Fruit fly (Drosophila melanogaster) whole organism, embryonic: ENCODE measurements around the gene Dph5.

Experiments used
- B-H2 ChIP-seq: fragments of 200-800 bp; sonication (Bioruptor generic); optimal IDR thresholded peaks from 2 replicates; lab custom pipeline; 2018; ENCODE audit warnings: missing biosample characterization, mild to moderate bottlenecking, missing genetic modification characterization
- BtbVII ChIP-seq: fragments of 200-800 bp; sonication (Bioruptor generic); optimal IDR thresholded peaks from 3 replicates; lab custom pipeline; 2017; ENCODE audit warnings: missing biosample characterization, mild to moderate bottlenecking, missing genetic modification characterization
- CG11085 ChIP-seq: fragments of 200-800 bp; sonication (Bioruptor generic); IDR thresholded peaks from 2 replicates; pipeline ENCODE4 v1.3.6; 2022; ENCODE audit warnings: missing biosample characterization, missing genetic modification characterization
- CG11695 ChIP-seq: fragments of 200-800 bp; sonication (Bioruptor generic); IDR thresholded peaks from 3 replicates; pipeline ENCODE4 v1.3.6; 2022; ENCODE audit warnings: missing biosample characterization, missing genetic modification characterization
- CG13287 ChIP-seq: fragments of 200-800 bp; sonication (Bioruptor generic); IDR thresholded peaks from 2 replicates; pipeline ENCODE4 v1.3.6; 2022; ENCODE audit warnings: missing biosample characterization, missing genetic modification characterization; ENCODE audit not compliant: partially characterized antibody
- CG18599 ChIP-seq: fragments of 200-800 bp; sonication (Bioruptor generic); optimal IDR thresholded peaks from 3 replicates; lab custom pipeline; 2017; ENCODE audit warnings: missing biosample characterization, missing genetic modification characterization, mild to moderate bottlenecking, moderate library complexity, missing genetic modification reagents
- CG2202 ChIP-seq: fragments of 200-800 bp; sonication (Bioruptor generic); optimal IDR thresholded peaks from 2 replicates; lab custom pipeline; 2018; ENCODE audit warnings: missing biosample characterization, mild to moderate bottlenecking, missing genetic modification characterization
- CG31388 ChIP-seq: fragments of 200-800 bp; sonication (Bioruptor generic); optimal IDR thresholded peaks from 2 replicates; lab custom pipeline; 2016; ENCODE audit warnings: missing biosample characterization, missing genetic modification characterization
- CG32532 ChIP-seq: fragments of 200-800 bp; sonication (Bioruptor generic); IDR thresholded peaks from 2 replicates; pipeline ENCODE4 v1.3.6; 2022; ENCODE audit warnings: missing biosample characterization, missing genetic modification characterization
- CG3838 ChIP-seq: fragments of 200-800 bp; sonication (Bioruptor generic); optimal IDR thresholded peaks from 3 replicates; lab custom pipeline; 2016; ENCODE audit warnings: missing biosample characterization, missing genetic modification characterization
- CG5180 ChIP-seq: fragments of 200-800 bp; sonication (Bioruptor generic); optimal IDR thresholded peaks from 3 replicates; lab custom pipeline; 2017; ENCODE audit warnings: missing biosample characterization, missing genetic modification characterization, mild to moderate bottlenecking, moderate library complexity, missing genetic modification reagents
- CG6272 ChIP-seq: fragments of 200-800 bp; sonication (Bioruptor generic); IDR thresholded peaks from 2 replicates; pipeline ENCODE4 v1.3.6; 2022; ENCODE audit warnings: missing biosample characterization, missing genetic modification characterization
- CG6683 ChIP-seq: fragments of 200-800 bp; sonication (Bioruptor generic); optimal IDR thresholded peaks from 2 replicates; lab custom pipeline; 2017; ENCODE audit warnings: missing biosample characterization, mild to moderate bottlenecking, missing genetic modification characterization, missing genetic modification reagents
- CG6791 ChIP-seq: fragments of 200-800 bp; sonication (Bioruptor generic); IDR thresholded peaks from 3 replicates; pipeline ENCODE4 v1.3.6; 2022; ENCODE audit warnings: missing biosample characterization, missing genetic modification characterization; ENCODE audit not compliant: partially characterized antibody
- CG7271 ChIP-seq: fragments of 200-800 bp; sonication (Bioruptor generic); optimal IDR thresholded peaks from 2 replicates; lab custom pipeline; 2018; ENCODE audit warnings: missing biosample characterization, mild to moderate bottlenecking, missing genetic modification characterization, moderate library complexity
- CG7357 ChIP-seq: fragments of 200-800 bp; sonication (Bioruptor generic); IDR thresholded peaks from 3 replicates; pipeline ENCODE4 v1.3.6; 2022; ENCODE audit warnings: missing biosample characterization, missing genetic modification characterization
- CTCF ChIP-seq: fragments of 200-800 bp; sonication (Bioruptor generic); optimal IDR thresholded peaks from 2 replicates; lab custom pipeline; 2017; ENCODE audit warnings: missing biosample characterization, mild to moderate bottlenecking, missing genetic modification characterization, moderate library complexity
- CrebB ChIP-seq: fragments of 200-800 bp; sonication (Bioruptor generic); optimal IDR thresholded peaks from 3 replicates; lab custom pipeline; 2018; ENCODE audit warnings: missing biosample characterization, mild to moderate bottlenecking, missing genetic modification characterization
- Drgx ChIP-seq: fragments of 200-800 bp; sonication (Bioruptor generic); IDR thresholded peaks from 2 replicates; pipeline ENCODE4 v1.3.6; 2022; ENCODE audit warnings: missing biosample characterization, missing genetic modification characterization
- Eip74EF ChIP-seq, 2 experiments: fragments of 200-800 bp in 1 of 2; fragments of >200 bp in 1 of 2; sonication (Bioruptor generic) in 1 of 2; optimal IDR thresholded peaks; 2 replicates each; lab custom pipeline; 2017 to 2019; ENCODE audit warnings: missing biosample characterization in 2 of 2, missing genetic modification characterization in 2 of 2, mild to moderate bottlenecking in 1 of 2, moderate library complexity in 1 of 2
- Fer2 ChIP-seq: fragments of 200-800 bp; sonication (Bioruptor generic); optimal IDR thresholded peaks from 2 replicates; lab custom pipeline; 2018; ENCODE audit warnings: missing biosample characterization, mild to moderate bottlenecking, missing genetic modification characterization, moderate library complexity
- Ravus ChIP-seq: fragments of 200-800 bp; sonication (Bioruptor generic); IDR thresholded peaks from 2 replicates; pipeline ENCODE4 v1.3.6; 2022; ENCODE audit warnings: missing biosample characterization, missing genetic modification characterization
- Sry-δ ChIP-seq: fragments of 200-800 bp; sonication (Bioruptor generic); optimal IDR thresholded peaks from 2 replicates; lab custom pipeline; 2016; ENCODE audit warnings: missing biosample characterization, missing genetic modification characterization
- Trl ChIP-seq, 3 experiments: fragments of >200 bp in 2 of 3; fragments of 200-800 bp in 1 of 3; sonication (Bioruptor generic) in 1 of 3; optimal IDR thresholded peaks; 2 replicates in 1 of 3; 3 replicates in 2 of 3; lab custom pipeline; 2016 to 2017; ENCODE audit warnings: missing biosample characterization in 1 of 3, missing genetic modification characterization in 1 of 3
- ato ChIP-seq: fragments of 200-800 bp; sonication (Bioruptor generic); IDR thresholded peaks from 2 replicates; pipeline ENCODE4 v1.3.6; 2022; ENCODE audit warnings: missing biosample characterization, missing genetic modification characterization; ENCODE audit not compliant: partially characterized antibody
- bcd ChIP-seq: fragments of 200-800 bp; sonication (Bioruptor generic); optimal IDR thresholded peaks from 2 replicates; lab custom pipeline; 2017; ENCODE audit warnings: missing biosample characterization, mild to moderate bottlenecking, missing genetic modification characterization
- cas ChIP-seq: fragments of 200-800 bp; sonication (Bioruptor generic); IDR thresholded peaks from 2 replicates; pipeline ENCODE4 v1.3.6; 2022; ENCODE audit warnings: missing biosample characterization, missing genetic modification characterization
- chif ChIP-seq, 2 experiments: fragments of 200-800 bp; sonication (Bioruptor generic); optimal IDR thresholded peaks; 3 replicates each; lab custom pipeline; 2016; ENCODE audit warnings: missing biosample characterization in 2 of 2, missing genetic modification characterization in 2 of 2
- corto ChIP-seq: fragments of 200-800 bp; sonication (Bioruptor generic); optimal IDR thresholded peaks from 2 replicates; lab custom pipeline; 2016; ENCODE audit warnings: missing biosample characterization, mild to moderate bottlenecking, missing genetic modification characterization, moderate library complexity
- dimm ChIP-seq: fragments of 200-800 bp; sonication (Bioruptor generic); IDR thresholded peaks from 2 replicates; pipeline ENCODE4 v1.3.6; 2022; ENCODE audit warnings: missing biosample characterization, missing genetic modification characterization
- disco-r ChIP-seq: fragments of 200-800 bp; sonication (Bioruptor generic); optimal IDR thresholded peaks from 2 replicates; lab custom pipeline; 2016; ENCODE audit warnings: missing biosample characterization, missing genetic modification characterization
- gem ChIP-seq: fragments of 200-800 bp; sonication (Bioruptor generic); optimal IDR thresholded peaks from 2 replicates; lab custom pipeline; 2019; ENCODE audit warnings: missing biosample characterization, mild to moderate bottlenecking, missing genetic modification characterization, moderate library complexity
- gsb ChIP-seq: fragments of 200-800 bp; sonication (Bioruptor generic); IDR thresholded peaks from 2 replicates; pipeline ENCODE4 v1.3.6; 2022; ENCODE audit warnings: missing biosample characterization, missing genetic modification characterization
- gsb-n ChIP-seq: fragments of 200-800 bp; sonication (Bioruptor generic); optimal IDR thresholded peaks from 3 replicates; lab custom pipeline; 2018; ENCODE audit warnings: missing biosample characterization, mild to moderate bottlenecking, missing genetic modification characterization
- gt ChIP-seq: fragments of 200-800 bp; sonication (Bioruptor generic); IDR thresholded peaks from 2 replicates; pipeline ENCODE4 v1.3.6; 2022; ENCODE audit warnings: missing biosample characterization, missing genetic modification characterization
- ham ChIP-seq: fragments of 200-800 bp; sonication (Bioruptor generic); IDR thresholded peaks from 2 replicates; pipeline ENCODE4 v1.3.6; 2022; ENCODE audit warnings: missing biosample characterization, missing genetic modification characterization
- hb ChIP-seq: fragments of 200-800 bp; sonication (Bioruptor generic); IDR thresholded peaks from 3 replicates; pipeline ENCODE4 v1.3.6; 2022; ENCODE audit warnings: missing biosample characterization, missing genetic modification characterization; ENCODE audit not compliant: partially characterized antibody
- kah ChIP-seq: fragments of 200-800 bp; sonication (Bioruptor generic); optimal IDR thresholded peaks from 2 replicates; lab custom pipeline; 2018; ENCODE audit warnings: missing biosample characterization, mild to moderate bottlenecking, missing genetic modification characterization
- kni ChIP-seq: fragments of 200-800 bp; sonication (Bioruptor generic); optimal IDR thresholded peaks from 3 replicates; lab custom pipeline; 2017; ENCODE audit warnings: mild to moderate bottlenecking, missing biosample characterization, missing genetic modification reagents, missing genetic modification characterization
- lola ChIP-seq, 3 experiments: fragments of >200 bp in 2 of 3; fragments of 200-800 bp in 1 of 3; sonication (Bioruptor generic) in 1 of 3; optimal IDR thresholded peaks; 2 replicates each; lab custom pipeline; 2017 to 2019; ENCODE audit warnings: missing biosample characterization in 3 of 3, missing genetic modification characterization in 3 of 3, mild to moderate bottlenecking in 1 of 3, moderate library complexity in 1 of 3
- onecut ChIP-seq: fragments of 200-800 bp; sonication (Bioruptor generic); IDR thresholded peaks from 2 replicates; pipeline ENCODE4 v1.3.6; 2022; ENCODE audit warnings: missing biosample characterization, missing genetic modification characterization
- stc ChIP-seq: fragments of 200-800 bp; sonication (Bioruptor generic); IDR thresholded peaks from 2 replicates; pipeline ENCODE4 v1.3.6; 2022; ENCODE audit warnings: missing biosample characterization, missing genetic modification characterization
- wor ChIP-seq: fragments of 200-800 bp; sonication (Bioruptor generic); IDR thresholded peaks from 2 replicates; pipeline ENCODE4 v1.3.6; 2022; ENCODE audit warnings: missing biosample characterization, missing genetic modification characterization
- z ChIP-seq: fragments of 200-800 bp; sonication (Bioruptor generic); IDR thresholded peaks from 3 replicates; pipeline ENCODE4 v1.3.6; 2022; ENCODE audit warnings: missing biosample characterization, missing genetic modification characterization
- zfh1 ChIP-seq: fragments of 200-800 bp; sonication (Bioruptor generic); IDR thresholded peaks from 3 replicates; pipeline ENCODE4 v1.3.6; 2022; ENCODE audit warnings: missing biosample characterization, missing genetic modification characterization

The Dph5 gene

DNA sequence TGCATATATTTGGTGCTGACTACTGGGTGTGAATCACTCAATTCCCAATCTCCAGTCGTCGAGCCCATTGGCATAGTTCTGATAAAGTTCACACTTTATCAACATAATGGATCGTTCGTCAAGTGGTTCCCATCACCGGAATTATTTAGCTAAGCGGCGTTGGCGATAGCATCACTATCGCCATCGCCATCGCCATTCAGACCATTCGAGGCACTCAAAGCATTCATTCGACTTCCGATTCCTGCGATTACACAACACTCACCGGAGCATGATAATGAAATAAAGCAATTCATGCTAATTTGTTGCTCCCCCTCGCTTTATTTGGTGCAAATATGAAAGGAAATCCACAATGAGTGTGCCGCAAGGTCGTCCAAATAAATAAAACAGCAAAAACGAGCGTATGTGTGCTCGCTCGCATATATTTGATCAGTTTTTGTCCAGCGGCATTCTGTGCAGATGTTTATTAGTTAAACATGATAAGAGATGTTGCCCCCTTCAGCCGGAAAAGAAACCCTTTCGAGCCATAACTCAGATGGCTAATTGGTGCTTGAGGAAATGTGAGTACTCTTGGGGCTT, 12.4 kb upstream of the Dph5 start (continued):
- TF ChIP-seq Ravus (GFP tag; lab: Robert Waterston, UW): no peak

DNA sequence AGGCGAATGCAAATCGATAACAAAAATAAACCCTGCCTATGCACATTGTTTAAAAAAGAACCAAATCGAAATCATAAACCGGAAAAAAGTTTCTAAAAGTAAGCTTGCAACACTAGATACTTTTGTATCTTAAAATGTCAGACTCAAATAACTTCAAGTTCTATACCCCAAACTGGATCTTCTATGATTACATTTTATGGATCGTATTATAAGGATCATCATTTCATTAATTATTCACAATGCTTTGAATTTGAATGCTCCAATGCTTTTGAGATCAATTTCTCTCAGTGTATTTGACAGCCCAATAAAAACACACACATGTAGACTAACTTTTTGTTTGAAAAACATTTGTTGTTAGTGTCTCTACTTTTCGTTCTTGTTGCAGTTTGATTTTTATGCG, 11.2 kb upstream of the Dph5 start:
- TF ChIP-seq Drgx: 0 out of 2 replicates have a peak, but pooled peaks have one; percentile 59
- TF ChIP-seq gem (tag; lab: Kevin White, UChicago): peak; percentile 19
- TF ChIP-seq Sry-δ (GFP tag; lab: Kevin White, UChicago): no peak
- TF ChIP-seq, all 482 proteins: peak for 2

DNA sequence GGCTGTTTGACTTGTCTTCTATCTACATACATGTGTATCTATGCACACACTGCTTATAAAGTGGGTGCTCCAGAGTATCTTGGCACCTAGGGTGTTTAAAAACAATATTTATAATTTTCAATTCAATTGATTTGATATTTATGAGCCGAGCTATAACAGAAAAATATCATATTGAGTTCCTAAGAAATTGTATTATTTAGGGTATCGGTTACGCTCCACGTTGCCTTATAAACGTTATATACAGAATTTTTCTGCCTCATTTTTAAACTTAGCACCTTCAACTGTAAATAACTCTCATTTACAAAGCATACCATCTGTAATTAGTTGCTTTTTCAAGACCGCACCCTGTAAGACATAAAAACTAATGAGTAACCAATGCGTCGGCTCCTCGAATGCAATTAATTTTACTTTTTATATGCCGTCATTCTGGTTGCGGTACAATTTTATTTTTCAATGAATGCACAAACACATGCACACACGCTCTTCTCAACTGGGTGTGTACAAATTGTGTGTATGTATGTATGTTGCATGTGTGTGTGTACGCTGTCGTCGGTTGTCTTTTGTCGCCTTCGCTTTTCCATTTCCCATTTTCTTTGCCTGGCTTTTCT, 7.7 kb upstream of the Dph5 start:
- TF ChIP-seq kni (GFP tag; lab: Kevin White, UChicago) (peak; percentile 68), CrebB (tag; lab: Kevin White, UChicago) (no peak), CG6272 (GFP tag; lab: Robert Waterston, UW) (no peak), gt (GFP tag; lab: Robert Waterston, UW) (no peak), B-H2 (GFP tag; lab: Kevin White, UChicago) (no peak), CG32532 (GFP tag; lab: Robert Waterston, UW) (no peak), CTCF (GFP tag; lab: Kevin White, UChicago) (no peak), CG6791 (GFP tag; lab: Robert Waterston, UW) (no peak), BtbVII (GFP tag; lab: Kevin White, UChicago) (peak; percentile 3), Drgx (peak; percentile 62; the same call in 1 of the 2 replicates), wor (GFP tag; lab: Robert Waterston, UW) (peak; percentile 68), CG18599 (GFP tag; lab: Kevin White, UChicago) (peak; percentile 22), CG6683 (GFP tag; lab: Kevin White, UChicago) (no peak), zfh1 (peak; percentile 66; the same call in 2 of the 3 replicates), disco-r (GFP tag; lab: Kevin White, UChicago) (no peak), CG31388 (GFP tag; lab: Kevin White, UChicago) (no peak), stc (GFP tag; lab: Robert Waterston, UW) (no peak), bcd (GFP tag; lab: Kevin White, UChicago) (peak; percentile 63), kah (GFP tag; lab: Kevin White, UChicago) (no peak), gsb (GFP tag; lab: Robert Waterston, UW) (no peak), dimm (GFP tag; lab: Robert Waterston, UW) (no peak), CG7357 (no peak), CG3838 (no peak), corto (GFP tag; lab: Kevin White, UChicago) (no peak), Eip74EF (GFP tag; optimal IDR thresholded peaks at IDR 0.05; lab: Kevin White, UChicago) (peak in 1 of 2 experiments; percentile 66), Fer2 (tag; lab: Kevin White, UChicago) (no peak), Ravus (GFP tag; lab: Robert Waterston, UW) (no peak), ato (no peak), CG11085 (GFP tag; lab: Robert Waterston, UW) (no peak), onecut (GFP tag; lab: Robert Waterston, UW) (no peak; the same call in 1 of the 2 replicates), ham (GFP tag; lab: Robert Waterston, UW) (no peak), CG11695 (no peak), chif (GFP tag; optimal IDR thresholded peaks at IDR 0.05; lab: Kevin White, UChicago) (peak; percentile 41 to 42), hb (no peak), lola (GFP tag; optimal IDR thresholded peaks at IDR 0.05; lab: Kevin White, UChicago) (peak in 1 of 3 experiments; percentile 90), Trl (optimal IDR thresholded peaks at IDR 0.05; lab: Kevin White, UChicago) (no peak), Trl (GFP tag; optimal IDR thresholded peaks at IDR 0.05; lab: Kevin White, UChicago) (peak; percentile 10), CG2202 (tag; lab: Kevin White, UChicago) (peak; percentile 50), CG7271 (tag; lab: Kevin White, UChicago) (no peak), cas (GFP tag; lab: Robert Waterston, UW) (no peak), CG5180 (GFP tag; lab: Kevin White, UChicago) (peak; percentile 38), gsb-n (peak; percentile 80), CG13287 (GFP tag; lab: Robert Waterston, UW) (no peak), z (GFP tag; lab: Robert Waterston, UW) (no peak)
